Fruit fly (Drosophila melanogaster) whole organism, adult: Measurements from ENCODE around the gene CG34332.
"Not testable (repeated sequence)": the region's sequence is repeated elsewhere in the genome, so short reads cannot be mapped to it uniquely, and the experiment has no call there.

Experiments
- CG11617 ChIP-seq: fragments of 200-800 bp; sonication (Bioruptor generic); optimal IDR thresholded peaks from 2 replicates; lab custom pipeline; 2017; ENCODE audit warnings: mild to moderate bottlenecking, missing biosample characterization, missing genetic modification reagents, missing genetic modification characterization
- CG12768 ChIP-seq: fragments of 200-800 bp; sonication (Bioruptor generic); optimal IDR thresholded peaks from 2 replicates; lab custom pipeline; 2017; ENCODE audit warnings: missing biosample characterization, missing genetic modification characterization, mild to moderate bottlenecking, moderate library complexity, missing genetic modification reagents
- CG33017 ChIP-seq: fragments of 200-800 bp; sonication (Bioruptor generic); optimal IDR thresholded peaks from 2 replicates; lab custom pipeline; 2018; ENCODE audit warnings: missing biosample characterization, mild to moderate bottlenecking, missing genetic modification characterization, moderate library complexity
- CG5204 ChIP-seq: fragments of 200-800 bp; sonication (Bioruptor generic); optimal IDR thresholded peaks from 2 replicates; lab custom pipeline; 2016; ENCODE audit warnings: missing biosample characterization, missing genetic modification characterization
- CG7045 ChIP-seq: fragments of 200-800 bp; sonication (Bioruptor generic); optimal IDR thresholded peaks from 2 replicates; lab custom pipeline; 2017; ENCODE audit warnings: missing biosample characterization, mild to moderate bottlenecking, missing genetic modification characterization
- CG7101 ChIP-seq: fragments of 200-800 bp; sonication (Bioruptor generic); optimal IDR thresholded peaks from 2 replicates; lab custom pipeline; 2018; ENCODE audit warnings: missing biosample characterization, mild to moderate bottlenecking, missing genetic modification characterization, moderate library complexity
- Clk ChIP-seq: fragments of 200-800 bp; sonication (Bioruptor generic); optimal IDR thresholded peaks from 2 replicates; lab custom pipeline; 2017; ENCODE audit warnings: missing biosample characterization, missing genetic modification characterization
- Crg-1 ChIP-seq: fragments of 200-800 bp; sonication (Bioruptor generic); optimal IDR thresholded peaks from 2 replicates; lab custom pipeline; 2016; ENCODE audit warnings: missing biosample characterization, missing genetic modification characterization
- Hr96 ChIP-seq: fragments of 200-800 bp; sonication (Bioruptor generic); optimal IDR thresholded peaks from 2 replicates; lab custom pipeline; 2016; ENCODE audit warnings: missing biosample characterization, missing genetic modification characterization
- bab1 ChIP-seq: fragments of 200-800 bp; sonication (Bioruptor generic); optimal IDR thresholded peaks from 3 replicates; lab custom pipeline; 2019; ENCODE audit warnings: missing biosample characterization, mild to moderate bottlenecking, missing genetic modification characterization, moderate library complexity
- cnc ChIP-seq, 2 experiments: fragments of >200 bp; optimal IDR thresholded peaks; 2 replicates each; lab custom pipeline; 2017
- kay ChIP-seq: fragments of 200-800 bp; sonication (Bioruptor generic); peaks from one replicate; lab custom pipeline; 2016; ENCODE audit warnings: missing biosample characterization, missing genetic modification characterization, borderline replicate concordance

DNA sequence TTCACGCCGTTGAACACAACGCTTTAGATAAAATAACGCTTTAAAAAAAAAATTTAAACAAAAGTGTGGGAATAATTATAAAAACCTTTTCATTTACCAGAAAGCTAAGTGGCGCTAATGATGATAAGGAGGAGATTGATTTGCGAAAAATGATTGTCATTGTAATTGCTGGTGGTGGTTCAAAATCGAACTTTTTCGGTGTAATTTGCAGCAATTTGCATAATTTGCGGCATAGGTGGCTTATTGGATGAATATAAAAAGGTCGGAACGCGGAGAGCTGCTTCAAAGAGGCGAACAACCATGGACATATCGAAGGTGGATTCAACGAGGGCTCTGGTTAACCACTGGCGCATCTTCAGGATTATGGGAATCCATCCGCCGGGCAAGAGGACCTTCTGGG is 46.7 kb upstream of the CG34332 start, which contains the start of gene Or19b:
- TF ChIP-seq Crg-1 (GFP tag; lab: Kevin White, UChicago); bab1 (GFP tag; lab: Kevin White, UChicago); CG33017 (tag; lab: Kevin White, UChicago); Clk (GFP tag; lab: Kevin White, UChicago); CG7101 (tag; lab: Kevin White, UChicago); CG5204 (GFP tag; lab: Kevin White, UChicago); kay; CG7045 (GFP tag; lab: Kevin White, UChicago); CG11617 (GFP tag; lab: Kevin White, UChicago); Hr96 (GFP tag; lab: Kevin White, UChicago); CG12768 (GFP tag; lab: Kevin White, UChicago); cnc (optimal IDR thresholded peaks at IDR 0.05; lab: Kevin White, UChicago): not testable (repeated sequence)
